Worm (Caenorhabditis elegans) whole organism, L4/young adult: ENCODE measurements around the gene ZK757.10.

ENCODE experiments used
- W03F9.2 ChIP-seq: fragments of 150-350 bp; optimal IDR thresholded peaks from 2 replicates; lab custom pipeline; 2014; ENCODE audit warnings: missing biosample characterization, missing genetic modification characterization
- dao-5 ChIP-seq: sonication (generic microtip); optimal IDR thresholded peaks from 2 replicates; lab custom pipeline; 2016; ENCODE audit warnings: missing genotype, missing genetic modification characterization, moderate library complexity, missing compliant biosample characterization
- him-1 ChIP-seq: sonication (generic microtip); optimal IDR thresholded peaks from 2 replicates; lab custom pipeline; 2016; ENCODE audit warnings: missing genotype, missing genetic modification reagents, missing genetic modification characterization, missing compliant biosample characterization

- TF ChIP-seq him-1 (no peak), W03F9.2 (tag; lab: Kevin White, UChicago) (no peak), dao-5 (no peak)
Observed at ce11 chrIII:9929525-9929924, 52.5 kb downstream of the ZK757.10 start.
